Worm (Caenorhabditis elegans): ENCODE results near the gene puf-6.

DNA sequence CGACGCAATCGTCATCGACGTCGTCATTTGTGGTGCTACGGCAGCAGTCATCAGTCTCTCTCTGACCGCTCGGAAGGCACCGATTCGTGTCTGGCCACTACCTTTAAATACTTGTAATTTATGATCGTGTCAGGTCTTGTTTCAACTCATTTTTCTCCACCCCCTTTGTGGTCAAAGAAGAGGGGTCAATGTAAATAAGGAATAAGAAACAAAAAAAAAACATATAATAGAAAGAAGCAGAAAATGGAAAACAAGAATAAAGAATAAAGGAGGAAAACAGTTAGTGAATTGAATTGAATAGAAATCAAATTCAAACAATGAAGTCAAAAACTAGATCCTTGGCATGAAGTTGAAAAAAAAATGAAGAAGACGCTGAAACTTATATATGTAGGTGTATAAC, 42.5 kb downstream of the puf-6 start, which contains the start of gene Y38F1A.8:
- TF ChIP-seq med-1 (GFP tag; optimal IDR thresholded peaks at IDR 0.05; ENCODE audit: insufficient read depth) (no peak), klf-2 (GFP tag; conservative IDR thresholded peaks at IDR 0.05) (no peak), T22C8.4 (GFP tag; IDR thresholded peaks at IDR 0.05) (no peak)

Measured in whole organism, midembryonic.